Worm (Caenorhabditis elegans): ENCODE results near the gene C05B5.8.
A peak's percentile ranks its signal among the peaks of the same experiment; 100 is the strongest.

The C05B5.8 gene

DNA sequence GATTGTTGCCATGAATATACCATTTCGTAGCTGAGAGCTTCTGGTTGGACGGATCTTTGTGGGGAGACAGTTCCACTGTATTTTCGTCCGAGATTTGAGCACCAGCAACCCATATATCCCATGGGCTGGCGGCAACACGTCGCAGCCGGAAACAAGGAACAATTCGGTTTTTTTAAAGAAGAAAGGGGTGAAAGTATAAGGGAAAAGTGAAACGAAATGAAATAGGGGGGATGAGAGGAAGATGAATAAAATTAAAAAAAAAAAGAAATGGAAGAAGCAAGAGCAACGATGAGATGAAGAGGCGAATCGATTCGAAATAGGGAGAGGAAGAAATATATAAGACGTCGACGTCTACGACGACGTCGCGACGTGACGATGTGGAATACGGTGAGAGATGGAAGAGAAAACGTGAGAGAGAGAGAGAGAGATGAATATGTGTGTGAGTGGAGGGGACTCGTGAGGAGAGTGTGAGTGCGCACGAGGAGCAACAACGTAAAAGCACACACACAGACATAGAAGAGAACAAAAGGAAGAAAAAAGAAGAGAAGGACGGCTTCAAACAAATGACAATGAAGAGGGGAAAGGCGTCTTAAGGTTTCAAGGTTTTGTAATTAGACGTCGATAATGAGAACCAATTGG, 9.9 kb upstream of the C05B5.8 start, which contains the start of gene rgs-1 (continued):
- TF ChIP-seq nhr-42 (GFP tag; IDR thresholded peaks at IDR 0.05), result no peak
- TF ChIP-seq hmg-1.1 (GFP tag; IDR thresholded peaks at IDR 0.05), result peak; percentile 64
- TF ChIP-seq lsy-2 (tag; optimal IDR thresholded peaks at IDR 0.05), result peak; percentile 45 to 53

DNA sequence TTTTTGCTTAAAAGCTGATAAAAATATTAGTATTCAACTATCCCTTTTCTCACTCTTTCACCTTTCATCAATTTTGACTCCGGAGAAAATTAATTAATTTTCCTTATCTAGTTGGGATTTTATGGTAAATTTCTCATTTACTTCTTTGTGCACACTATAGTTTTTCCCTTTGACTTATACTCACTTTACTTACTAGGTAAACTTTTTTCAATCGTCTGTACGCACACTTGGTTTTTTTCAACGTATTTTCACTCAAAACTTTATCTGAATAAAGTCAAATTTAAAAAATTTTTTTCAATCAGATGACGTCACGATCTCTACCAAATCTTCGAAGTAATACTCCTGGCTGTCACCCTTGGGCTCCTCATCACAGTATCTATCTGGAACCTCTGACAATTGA, 5.6 kb upstream of the C05B5.8 start, which contains the start of gene C05B5.16:
TSS of gene C05B5.16 (plus strand) at position 301 of the 400 bp plus-strand sequence.
- TF ChIP-seq egl-27 (tag; optimal IDR thresholded peaks at IDR 0.05) (no peak), mdt-29 (GFP tag; IDR thresholded peaks at IDR 0.05) (no peak), daf-8 (GFP tag; IDR thresholded peaks at IDR 0.05) (no peak), snpc-4 (tag; optimal IDR thresholded peaks at IDR 0.05) (no peak), zip-2 (tag; optimal IDR thresholded peaks at IDR 0.05) (no peak), pha-4 (GFP tag; IDR thresholded peaks at IDR 0.05) (no peak), pha-4 (tag; optimal IDR thresholded peaks at IDR 0.05) (no peak), zag-1 (tag; optimal IDR thresholded peaks at IDR 0.05) (no peak), nhr-25 (tag; optimal IDR thresholded peaks at IDR 0.05; ENCODE audit: borderline replicate concordance, insufficient read depth) (no peak), T26A8.4 (GFP tag; IDR thresholded peaks at IDR 0.05) (no peak), ceh-82 (tag; optimal IDR thresholded peaks at IDR 0.05) (no peak), ceh-62 (tag; optimal IDR thresholded peaks at IDR 0.05) (no peak), aly-2 (tag; optimal IDR thresholded peaks at IDR 0.05) (no peak), madf-9 (GFP tag; conservative IDR thresholded peaks at IDR 0.05) (no peak)

ce11 chrIII:10010117-10010516, 3.5 kb upstream of the C05B5.8 start, which contains the start of gene fbxa-155:
fbxa-155 (minus strand) TSS chrIII:10010217.
- TF ChIP-seq skn-1 (tag; optimal IDR thresholded peaks at IDR 0.05) (no peak), ceh-32 (tag; optimal IDR thresholded peaks at IDR 0.05; ENCODE audit: poor library complexity) (no peak), dve-1 (tag; optimal IDR thresholded peaks at IDR 0.05; ENCODE audit: insufficient read depth) (no peak), hif-1 (tag; optimal IDR thresholded peaks at IDR 0.05) (no peak), vab-7 (GFP tag; IDR thresholded peaks at IDR 0.05) (no peak), R02D3.7 (tag; optimal IDR thresholded peaks at IDR 0.05) (no peak), fos-1 (tag; optimal IDR thresholded peaks at IDR 0.05) (no peak)

DNA sequence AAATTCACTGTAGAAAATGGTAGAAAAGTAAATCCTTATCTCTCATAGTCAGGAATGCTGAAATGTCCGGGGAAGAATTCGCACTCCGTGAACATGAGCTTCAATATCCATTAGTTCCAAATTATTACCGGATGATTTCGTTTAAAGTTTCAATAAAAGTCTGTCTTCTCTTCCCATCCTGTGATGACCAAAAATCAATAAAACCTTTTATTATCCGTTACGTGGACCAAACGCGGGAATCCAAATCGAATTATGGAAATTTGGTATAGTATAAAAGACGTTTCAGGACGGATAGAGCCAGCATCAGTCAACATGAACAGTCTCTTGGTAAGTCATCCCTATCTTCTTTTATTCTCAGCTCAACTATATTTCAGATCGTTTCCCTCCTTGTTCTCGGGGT, 2.4 kb downstream of the C05B5.8 start, which contains the start of gene C05B5.11:
TSS of gene C05B5.11 (plus strand) at position 301 of the 400 bp plus-strand sequence.
- TF ChIP-seq egl-27 (tag; optimal IDR thresholded peaks at IDR 0.05) (no peak), Y105C5A.15 (GFP tag; IDR thresholded peaks at IDR 0.05) (no peak), pha-4 (GFP tag; IDR thresholded peaks at IDR 0.05) (no peak), pha-4 (tag; optimal IDR thresholded peaks at IDR 0.05) (no peak), dmd-6 (GFP tag; IDR thresholded peaks at IDR 0.05) (no peak)

DNA sequence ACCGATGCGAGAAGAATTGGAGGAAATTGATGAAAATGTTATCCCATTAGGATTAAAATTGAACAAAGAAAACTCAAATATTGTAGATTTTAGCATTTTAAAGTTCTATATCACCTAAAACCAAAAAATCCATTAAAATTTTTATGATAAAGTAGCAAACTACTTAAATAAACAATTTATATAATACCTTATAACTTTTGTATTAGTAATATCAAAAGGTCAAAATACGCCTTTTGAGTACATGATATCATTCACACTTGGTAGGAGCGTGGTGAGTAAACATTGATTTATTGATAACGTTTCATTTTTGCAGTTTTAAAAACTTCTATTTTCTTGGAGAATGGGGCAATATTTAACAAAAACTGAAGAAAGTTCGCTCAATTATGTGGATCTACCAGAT, 5.5 kb downstream of the C05B5.8 start, which contains the start of gene C05B5.5:
TSS of gene C05B5.5 (plus strand) at position 301 of the 400 bp plus-strand sequence.
- peak; percentile 19 for TF ChIP-seq nhr-6 (tag; optimal IDR thresholded peaks at IDR 0.05)
- no peak for TF ChIP-seq zag-1 (tag; optimal IDR thresholded peaks at IDR 0.05)
- no peak for TF ChIP-seq pha-4 (GFP tag; IDR thresholded peaks at IDR 0.05)
- no peak for TF ChIP-seq pha-4 (tag; optimal IDR thresholded peaks at IDR 0.05)
- no peak for TF ChIP-seq madf-9 (GFP tag; conservative IDR thresholded peaks at IDR 0.05)
- TF ChIP-seq pqm-1 (tag; optimal IDR thresholded peaks at IDR 0.05), result peak; percentile 7
- TF ChIP-seq daf-16 (GFP tag; optimal IDR thresholded peaks at IDR 0.05), result no peak
- peak; percentile 32 for TF ChIP-seq daf-16 (tag; optimal IDR thresholded peaks at IDR 0.05)
- no peak for TF ChIP-seq zip-2 (tag; optimal IDR thresholded peaks at IDR 0.05)

- TF ChIP-seq nhr-77 (tag; optimal IDR thresholded peaks at IDR 0.05), result no peak
- TF ChIP-seq unc-130 (GFP tag; optimal IDR thresholded peaks at IDR 0.05), result no peak
- TF ChIP-seq pha-4 (GFP tag; IDR thresholded peaks at IDR 0.05), result no peak
- TF ChIP-seq pha-4 (tag; optimal IDR thresholded peaks at IDR 0.05), result no peak
These were observed 6.2 kb downstream of the C05B5.8 start, which contains the start of gene C05B5.2 for ce11 chrIII:10000428-10000827. C05B5.2 (minus strand) TSS chrIII:10000528.
